Fruit fly (Drosophila melanogaster) whole organism, prepupa: ENCODE data around the gene fwd.

Experiments
- Blimp-1 ChIP-seq: fragments of 200-800 bp; sonication (Bioruptor generic); optimal IDR thresholded peaks from 3 replicates; lab custom pipeline; 2017; ENCODE audit warnings: missing biosample characterization, missing genetic modification characterization, mild to moderate bottlenecking, moderate library complexity, missing genetic modification reagents
- CG10631 ChIP-seq: fragments of 200-800 bp; sonication (Bioruptor generic); optimal IDR thresholded peaks from 2 replicates; lab custom pipeline; 2016; ENCODE audit warnings: missing biosample characterization, missing genetic modification characterization
- CG10669 ChIP-seq: fragments of 200-800 bp; sonication (Bioruptor generic); optimal IDR thresholded peaks from 3 replicates; lab custom pipeline; 2018; ENCODE audit warnings: missing biosample characterization, mild to moderate bottlenecking, missing genetic modification characterization, moderate library complexity
- CG11902 ChIP-seq: fragments of 200-800 bp; sonication (Bioruptor generic); optimal IDR thresholded peaks from 3 replicates; lab custom pipeline; 2016; ENCODE audit warnings: missing biosample characterization, missing genetic modification characterization
- CG15336 ChIP-seq: fragments of 200-800 bp; sonication (Bioruptor generic); IDR thresholded peaks from 2 replicates; pipeline ENCODE4 v1.3.6; 2022; ENCODE audit warnings: missing biosample characterization, missing genetic modification characterization
- CG1621 ChIP-seq: fragments of 200-800 bp; sonication (Bioruptor generic); optimal IDR thresholded peaks from 3 replicates; lab custom pipeline; 2018; ENCODE audit warnings: missing biosample characterization, mild to moderate bottlenecking, missing genetic modification characterization
- CG3032 ChIP-seq: fragments of 200-800 bp; optimal IDR thresholded peaks from 2 replicates; lab custom pipeline; 2019; ENCODE audit warnings: missing biosample characterization, mild to moderate bottlenecking, missing genetic modification characterization, moderate library complexity
- CG31627 ChIP-seq: fragments of 200-800 bp; sonication (Bioruptor generic); optimal IDR thresholded peaks from 3 replicates; lab custom pipeline; 2016; ENCODE audit warnings: missing biosample characterization, missing genetic modification characterization
- CG6276 ChIP-seq: fragments of 200-800 bp; sonication (Bioruptor generic); optimal IDR thresholded peaks from 2 replicates; lab custom pipeline; 2017; ENCODE audit warnings: missing biosample characterization, mild to moderate bottlenecking, missing genetic modification characterization
- CG6854 ChIP-seq: fragments of 200-800 bp; sonication (Bioruptor generic); optimal IDR thresholded peaks from 2 replicates; lab custom pipeline; 2017; ENCODE audit warnings: missing biosample characterization, mild to moderate bottlenecking, missing genetic modification characterization
- CG7368 ChIP-seq: fragments of 200-800 bp; sonication (Bioruptor generic); optimal IDR thresholded peaks from 3 replicates; lab custom pipeline; 2016; ENCODE audit warnings: missing biosample characterization, missing genetic modification characterization
- CG8319 ChIP-seq: fragments of 200-800 bp; sonication (Bioruptor generic); optimal IDR thresholded peaks from 3 replicates; lab custom pipeline; 2016; ENCODE audit warnings: missing biosample characterization, missing genetic modification characterization
- CG8632 ChIP-seq: fragments of 200-800 bp; sonication (Bioruptor generic); optimal IDR thresholded peaks from 3 replicates; lab custom pipeline; 2016; ENCODE audit warnings: missing biosample characterization, missing genetic modification characterization
- CG9139 ChIP-seq: fragments of 200-800 bp; sonication (Bioruptor generic); optimal IDR thresholded peaks from 3 replicates; lab custom pipeline; 2017; ENCODE audit warnings: missing biosample characterization, mild to moderate bottlenecking, missing genetic modification characterization
- Eip75B ChIP-seq: fragments of 200-800 bp; sonication (Bioruptor generic); optimal IDR thresholded peaks from 3 replicates; lab custom pipeline; 2016; ENCODE audit warnings: missing biosample characterization, missing genetic modification characterization
- Eip78C ChIP-seq: fragments of 200-800 bp; sonication (Bioruptor generic); peaks from one replicate; lab custom pipeline; 2016; ENCODE audit warnings: missing biosample characterization, missing genetic modification characterization
- Ets96B ChIP-seq: fragments of 200-800 bp; optimal IDR thresholded peaks from 2 replicates; lab custom pipeline; 2019; ENCODE audit warnings: missing biosample characterization, mild to moderate bottlenecking, missing genetic modification characterization, moderate library complexity
- Gug ChIP-seq: fragments of 200-800 bp; sonication (Bioruptor generic); IDR thresholded peaks from 2 replicates; pipeline ENCODE4 v1.3.6; 2022; ENCODE audit warnings: missing biosample characterization, missing genetic modification characterization
- Hr39 ChIP-seq: fragments of 200-800 bp; sonication (Bioruptor generic); optimal IDR thresholded peaks from 2 replicates; lab custom pipeline; 2016; ENCODE audit warnings: missing biosample characterization, missing genetic modification characterization
- Hr4 ChIP-seq: fragments of 200-800 bp; sonication (Bioruptor generic); optimal IDR thresholded peaks from 3 replicates; lab custom pipeline; 2016; ENCODE audit warnings: missing biosample characterization, missing genetic modification characterization
- Lpt ChIP-seq: fragments of 200-800 bp; sonication (Bioruptor generic); optimal IDR thresholded peaks from 3 replicates; lab custom pipeline; 2016; ENCODE audit warnings: missing biosample characterization, missing genetic modification characterization
- OdsH ChIP-seq: fragments of 200-800 bp; sonication (Bioruptor generic); optimal IDR thresholded peaks from 3 replicates; lab custom pipeline; 2016; ENCODE audit warnings: missing biosample characterization, missing genetic modification characterization
- Sox15 ChIP-seq: fragments of 200-800 bp; sonication (Bioruptor generic); optimal IDR thresholded peaks from 3 replicates; lab custom pipeline; 2016; ENCODE audit warnings: missing biosample characterization, missing genetic modification characterization
- achi ChIP-seq: fragments of 200-800 bp; sonication (Bioruptor generic); optimal IDR thresholded peaks from 3 replicates; lab custom pipeline; 2016; ENCODE audit warnings: missing biosample characterization, missing genetic modification characterization
- esn ChIP-seq: fragments of 200-800 bp; sonication (Bioruptor generic); optimal IDR thresholded peaks from 2 replicates; lab custom pipeline; 2016; ENCODE audit warnings: missing biosample characterization, mild to moderate bottlenecking, missing genetic modification characterization, moderate library complexity
- fd59A ChIP-seq: fragments of 200-800 bp; sonication (Bioruptor generic); optimal IDR thresholded peaks from 2 replicates; lab custom pipeline; 2017; ENCODE audit warnings: missing biosample characterization, mild to moderate bottlenecking, missing genetic modification characterization, missing genetic modification reagents
- net ChIP-seq: fragments of 200-800 bp; sonication (Bioruptor generic); optimal IDR thresholded peaks from 3 replicates; lab custom pipeline; 2016; ENCODE audit warnings: missing biosample characterization, missing genetic modification characterization
- ss ChIP-seq, 2 experiments: fragments of 200-800 bp; sonication (Bioruptor generic); optimal IDR thresholded peaks; 2 replicates in 1 of 2; 3 replicates in 1 of 2; lab custom pipeline; 2017 to 2018; ENCODE audit warnings: mild to moderate bottlenecking in 2 of 2, missing biosample characterization in 2 of 2, missing genetic modification characterization in 2 of 2, moderate library complexity in 1 of 2
- topi ChIP-seq: fragments of 200-800 bp; sonication (Bioruptor generic); optimal IDR thresholded peaks from 3 replicates; lab custom pipeline; 2016; ENCODE audit warnings: missing biosample characterization, missing genetic modification characterization

Gene fwd

DNA sequence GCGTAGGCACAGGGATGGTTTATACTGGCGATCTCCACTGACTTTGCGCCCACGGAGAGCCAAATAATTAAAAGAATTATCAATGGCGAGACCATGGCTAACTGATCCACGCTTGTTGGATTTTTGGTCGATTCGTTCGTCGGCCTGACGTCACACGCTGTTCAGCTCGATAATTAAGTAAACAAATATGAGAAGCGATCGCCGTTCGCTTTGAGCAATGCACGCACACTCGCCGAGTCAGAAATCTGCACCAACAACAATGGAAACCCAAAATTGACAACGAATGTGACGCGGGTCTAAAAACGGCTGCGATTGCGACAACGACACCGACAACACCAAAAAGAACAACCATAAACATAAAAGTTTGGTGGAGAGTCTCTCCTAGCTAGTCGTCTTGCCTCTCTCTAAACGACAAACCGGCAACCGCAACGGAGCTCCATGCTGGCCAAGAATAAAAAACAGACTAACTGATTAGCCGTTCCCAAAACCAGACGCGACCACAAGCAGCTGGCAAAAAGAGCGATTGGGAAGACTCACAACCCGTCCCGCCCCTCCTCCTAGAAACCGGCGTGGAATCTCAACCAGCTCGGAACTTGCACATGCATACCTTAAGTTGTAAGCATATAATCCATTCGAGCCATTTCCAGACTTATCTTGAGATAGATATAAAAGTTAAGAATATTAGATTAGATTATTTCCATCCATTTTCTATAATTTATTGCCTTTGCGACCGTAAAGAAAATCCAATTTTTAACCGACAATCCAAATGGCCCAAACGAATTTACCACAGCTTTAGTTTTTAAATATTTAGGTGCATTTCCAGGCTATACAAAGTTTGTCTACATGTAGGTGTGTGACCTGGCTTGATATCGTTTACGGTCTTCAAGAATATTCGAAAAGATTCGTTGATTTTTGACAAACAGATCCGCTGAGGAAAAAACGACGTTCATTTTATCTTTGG, 12.4 kb upstream of the fwd start, which contains the start of gene mthl9:
mthl9 (minus strand) TSS at position 468 of the 961 bp plus-strand sequence.
- TF ChIP-seq esn (GFP tag; lab: Kevin White, UChicago) (peak; percentile 23), Blimp-1 (GFP tag; lab: Kevin White, UChicago) (no peak), CG6854 (GFP tag; lab: Kevin White, UChicago) (peak; percentile 56), Eip78C (GFP tag; lab: Kevin White, UChicago) (peak; percentile 21), CG15336 (peak; percentile 39; the same call in 1 of the 2 replicates), Lpt (peak; percentile 9), CG10669 (GFP tag; lab: Kevin White, UChicago) (peak; percentile 82), net (no peak)

DNA sequence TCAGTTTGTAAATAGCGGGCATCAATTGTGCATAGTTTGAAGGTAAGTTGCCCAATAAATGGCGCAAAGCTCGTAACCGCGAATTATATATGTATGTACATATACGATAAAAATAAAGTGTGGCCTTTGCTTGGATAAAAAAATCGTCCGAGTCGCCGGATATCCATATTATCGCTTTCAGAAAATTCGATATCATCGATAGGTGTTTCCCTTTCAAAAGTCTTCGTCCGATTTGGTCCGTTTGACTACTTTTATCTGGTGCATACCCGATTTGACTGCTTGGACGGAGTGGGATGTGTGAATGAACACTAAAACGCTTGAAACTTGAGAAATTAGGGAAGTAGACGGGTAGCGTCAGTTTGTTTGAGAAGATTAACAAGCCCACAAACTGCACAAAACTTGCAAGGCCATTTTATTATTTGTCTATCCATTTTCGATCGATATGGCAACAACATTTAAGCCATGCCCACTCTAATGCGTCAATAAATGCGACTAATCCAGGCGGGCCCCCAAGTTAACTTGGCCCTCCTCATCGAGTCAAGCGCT, 9.5 kb upstream of the fwd start:
- TF ChIP-seq fd59A: no peak
- TF ChIP-seq CG11902 (GFP tag; lab: Kevin White, UChicago): no peak
- no peak for TF ChIP-seq CG10631
- peak; percentile 5 for TF ChIP-seq esn (GFP tag; lab: Kevin White, UChicago)
- TF ChIP-seq Hr4 (GFP tag; lab: Kevin White, UChicago): no peak
- TF ChIP-seq Eip78C (GFP tag; lab: Kevin White, UChicago): peak; percentile 75

DNA sequence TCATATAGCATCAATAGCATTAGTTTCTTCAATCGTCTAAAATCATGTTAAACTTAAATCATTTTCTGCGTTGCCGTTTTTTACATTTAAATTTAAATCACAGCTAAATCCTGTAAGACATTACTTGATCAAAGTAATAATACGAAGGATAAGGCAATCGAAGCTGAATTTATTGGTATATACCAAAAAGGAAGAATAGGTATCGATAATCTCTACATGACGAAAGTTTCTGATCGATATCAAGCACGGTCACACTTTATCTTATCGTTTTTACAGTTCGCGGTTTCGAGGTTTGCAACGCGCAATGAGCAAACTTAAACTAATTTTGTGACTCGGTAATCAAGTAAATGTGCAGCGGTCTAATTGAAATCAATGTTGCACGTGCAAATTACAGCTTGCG, 8.1 kb upstream of the fwd start, which contains the start of the genes Atac3 and Ptpmeg:
Atac3 (minus strand) TSS at position 160 of the 400 bp plus-strand sequence.
Ptpmeg (plus strand) TSS at position 265 of the 400 bp plus-strand sequence.
- TF ChIP-seq Hr39: no peak
- TF ChIP-seq achi (GFP tag; lab: Kevin White, UChicago): no peak
- no peak for TF ChIP-seq CG6276 (GFP tag; lab: Kevin White, UChicago)

DNA sequence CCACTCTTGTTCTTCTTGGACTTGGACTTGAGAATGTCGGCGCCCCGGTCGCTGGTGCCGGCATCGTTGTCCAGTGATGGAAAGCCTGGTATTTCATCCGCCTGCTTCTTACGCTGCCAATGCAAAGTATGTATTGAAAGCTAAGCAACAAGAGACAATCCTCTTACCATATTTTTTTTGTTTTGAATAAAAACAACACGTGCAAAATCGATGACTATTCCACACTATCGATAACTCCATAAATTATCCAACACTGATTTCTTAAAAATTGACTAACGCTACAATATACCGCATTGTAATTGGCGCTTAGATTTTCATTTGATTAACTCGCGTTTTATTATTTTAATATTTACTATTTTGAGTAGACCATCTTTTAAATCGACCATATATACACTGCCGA, 4.8 kb upstream of the fwd start, which contains the start of gene CG32344:
CG32344 (minus strand) TSS at position 235 of the 400 bp plus-strand sequence.
- TF ChIP-seq Eip78C (GFP tag; lab: Kevin White, UChicago): peak; percentile 60
- TF ChIP-seq Eip75B (GFP tag; lab: Kevin White, UChicago): no peak
- peak; percentile 7 for TF ChIP-seq CG3032 (tag; lab: Kevin White, UChicago)
- no peak for TF ChIP-seq Ets96B (tag; lab: Kevin White, UChicago)
- no peak for TF ChIP-seq CG8632 (GFP tag; lab: Kevin White, UChicago)
- TF ChIP-seq, all 60 proteins: peak for 2

DNA sequence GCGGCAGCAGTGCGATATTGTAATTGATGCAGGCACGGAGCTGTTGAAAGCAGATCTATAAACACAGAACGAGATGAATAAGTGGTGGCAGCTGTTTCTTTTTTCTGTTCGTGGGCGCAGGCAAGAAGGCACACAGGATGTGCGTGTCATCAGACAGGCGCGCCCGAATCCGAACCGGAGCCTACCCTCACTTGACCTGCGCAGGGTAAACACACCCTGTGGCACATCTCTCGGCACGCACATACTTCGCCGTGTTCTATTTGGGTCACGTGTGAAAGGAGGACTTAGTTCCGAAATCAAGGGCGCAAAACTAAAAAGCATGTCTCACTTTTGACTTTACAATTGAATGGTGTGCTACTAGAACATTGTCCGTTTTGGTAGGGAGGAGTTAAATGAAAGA, 1.8 kb upstream of the fwd start:
- TF ChIP-seq Ets96B (tag; lab: Kevin White, UChicago) (no peak), fd59A (no peak), CG9139 (GFP tag; lab: Kevin White, UChicago) (no peak), CG11902 (GFP tag; lab: Kevin White, UChicago) (no peak), OdsH (no peak), CG8319 (GFP tag; lab: Kevin White, UChicago) (no peak)

DNA sequence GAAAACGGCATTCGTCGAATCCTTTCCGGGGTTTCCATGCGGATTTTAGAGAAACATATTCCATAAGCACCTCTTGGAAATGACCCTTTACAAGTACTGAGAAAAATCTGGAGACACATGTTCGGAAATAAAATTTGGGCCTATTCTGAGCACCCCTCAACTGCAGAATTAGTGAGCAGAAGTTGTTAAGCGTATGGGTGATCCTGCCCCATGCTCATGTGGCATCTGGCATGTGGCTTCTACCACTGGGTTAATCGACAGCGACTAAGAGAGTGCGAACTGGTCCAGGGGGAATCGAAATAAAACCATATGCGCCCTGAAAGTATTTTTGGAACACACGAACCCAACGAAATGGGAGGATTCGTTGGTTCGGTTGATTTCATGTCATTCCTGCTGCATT, 1.1 kb upstream of the fwd start:
- no peak for TF ChIP-seq topi (GFP tag; lab: Kevin White, UChicago)
- TF ChIP-seq Sox15 (GFP tag; lab: Kevin White, UChicago): no peak
- TF ChIP-seq CG10631: no peak
- no peak for TF ChIP-seq CG7368 (GFP tag; lab: Kevin White, UChicago)
- TF ChIP-seq Gug (GFP tag; lab: Robert Waterston, UW): no peak
- no peak for TF ChIP-seq CG1621
- TF ChIP-seq CG31627: no peak
- TF ChIP-seq CG6276 (GFP tag; lab: Kevin White, UChicago): no peak
- no peak for TF ChIP-seq ss (GFP tag; optimal IDR thresholded peaks at IDR 0.05; lab: Kevin White, UChicago)
- no peak for TF ChIP-seq net
- TF ChIP-seq Eip78C (GFP tag; lab: Kevin White, UChicago): no peak
